Fruit fly (Drosophila melanogaster) whole organism, embryonic: ENCODE measurements around the gene wb.
A peak's percentile ranks its signal among the peaks of the same experiment; 100 is the strongest.

Experiments used
- ATbp ChIP-seq: fragments of 200-800 bp; sonication (Bioruptor generic); optimal IDR thresholded peaks from 2 replicates; lab custom pipeline; 2017; ENCODE audit warnings: missing biosample characterization, mild to moderate bottlenecking, missing genetic modification characterization, missing genetic modification reagents
- Adf1 ChIP-seq: fragments of 200-800 bp; sonication (Bioruptor generic); IDR thresholded peaks from 2 replicates; pipeline ENCODE4 v1.3.6; 2022; ENCODE audit warnings: missing biosample characterization, missing genetic modification characterization
- Antp ChIP-seq: fragments of 200-800 bp; sonication (Bioruptor generic); optimal IDR thresholded peaks from 3 replicates; lab custom pipeline; 2016; ENCODE audit warnings: missing biosample characterization, missing genetic modification characterization
- B-H1 ChIP-seq: fragments of 200-800 bp; sonication (Bioruptor generic); IDR thresholded peaks from 3 replicates; pipeline ENCODE4 v1.3.6; 2022; ENCODE audit warnings: missing biosample characterization, missing genetic modification characterization
- CG1024 ChIP-seq: fragments of 200-800 bp; sonication (Bioruptor generic); IDR thresholded peaks from 2 replicates; pipeline ENCODE4 v1.3.6; 2022; ENCODE audit warnings: missing biosample characterization, missing genetic modification characterization
- CG11247 ChIP-seq: fragments of 200-800 bp; sonication (Bioruptor generic); IDR thresholded peaks from 2 replicates; pipeline ENCODE4 v1.3.6; 2022; ENCODE audit warnings: missing biosample characterization, missing genetic modification characterization
- CG11695 ChIP-seq: fragments of 200-800 bp; sonication (Bioruptor generic); IDR thresholded peaks from 3 replicates; pipeline ENCODE4 v1.3.6; 2022; ENCODE audit warnings: missing biosample characterization, missing genetic modification characterization
- CG12104 ChIP-seq: fragments of 200-800 bp; sonication (Bioruptor generic); optimal IDR thresholded peaks from 3 replicates; lab custom pipeline; 2016; ENCODE audit warnings: missing biosample characterization, missing genetic modification characterization
- CG14441 ChIP-seq: fragments of 200-800 bp; sonication (Bioruptor generic); IDR thresholded peaks from 2 replicates; pipeline ENCODE4 v1.3.6; 2022; ENCODE audit warnings: missing biosample characterization, missing genetic modification characterization
- CG17802 ChIP-seq: fragments of 200-800 bp; sonication (Bioruptor generic); optimal IDR thresholded peaks from 2 replicates; lab custom pipeline; 2018; ENCODE audit warnings: missing biosample characterization, mild to moderate bottlenecking, missing genetic modification characterization, moderate library complexity
- CG18262 ChIP-seq: fragments of 200-800 bp; optimal IDR thresholded peaks from 3 replicates; lab custom pipeline; 2019; ENCODE audit warnings: missing biosample characterization, mild to moderate bottlenecking, missing genetic modification characterization, moderate library complexity
- CG2678 ChIP-seq: fragments of 200-800 bp; sonication (Bioruptor generic); optimal IDR thresholded peaks from 3 replicates; lab custom pipeline; 2019; ENCODE audit warnings: missing biosample characterization, mild to moderate bottlenecking, missing genetic modification characterization, moderate library complexity
- CG30403 ChIP-seq: fragments of 200-800 bp; sonication (Bioruptor generic); optimal IDR thresholded peaks from 3 replicates; lab custom pipeline; 2016; ENCODE audit warnings: missing biosample characterization, missing genetic modification characterization
- CG3065 ChIP-seq: fragments of 200-800 bp; sonication (Bioruptor generic); optimal IDR thresholded peaks from 2 replicates; lab custom pipeline; 2016; ENCODE audit warnings: missing biosample characterization, missing genetic modification characterization
- CG3163 ChIP-seq: fragments of 200-800 bp; sonication (Bioruptor generic); optimal IDR thresholded peaks from 3 replicates; lab custom pipeline; 2016; ENCODE audit warnings: missing biosample characterization, missing genetic modification characterization
- CG32532 ChIP-seq: fragments of 200-800 bp; sonication (Bioruptor generic); IDR thresholded peaks from 2 replicates; pipeline ENCODE4 v1.3.6; 2022; ENCODE audit warnings: missing biosample characterization, missing genetic modification characterization
- CG32767 ChIP-seq: fragments of 200-800 bp; sonication (Bioruptor generic); IDR thresholded peaks from 2 replicates; pipeline ENCODE4 v1.3.6; 2022; ENCODE audit warnings: missing biosample characterization, missing genetic modification characterization
- CG4854 ChIP-seq: fragments of 200-800 bp; sonication (Bioruptor generic); optimal IDR thresholded peaks from 2 replicates; lab custom pipeline; 2016; ENCODE audit warnings: missing biosample characterization, missing genetic modification characterization, inconsistent platforms
- CG7271 ChIP-seq: fragments of 200-800 bp; sonication (Bioruptor generic); optimal IDR thresholded peaks from 2 replicates; lab custom pipeline; 2018; ENCODE audit warnings: missing biosample characterization, mild to moderate bottlenecking, missing genetic modification characterization, moderate library complexity
- CG7357 ChIP-seq: fragments of 200-800 bp; sonication (Bioruptor generic); IDR thresholded peaks from 3 replicates; pipeline ENCODE4 v1.3.6; 2022; ENCODE audit warnings: missing biosample characterization, missing genetic modification characterization
- D19B ChIP-seq: fragments of 200-800 bp; sonication (Bioruptor generic); optimal IDR thresholded peaks from 2 replicates; lab custom pipeline; 2017; ENCODE audit warnings: missing biosample characterization, mild to moderate bottlenecking, missing genetic modification characterization
- Elba2 ChIP-seq: fragments of 200-800 bp; sonication (Bioruptor generic); optimal IDR thresholded peaks from 3 replicates; lab custom pipeline; 2016; ENCODE audit warnings: missing biosample characterization, missing genetic modification characterization
- Jarid2 ChIP-seq: fragments of 200-800 bp; sonication (Bioruptor generic); optimal IDR thresholded peaks from 3 replicates; lab custom pipeline; 2017; ENCODE audit warnings: mild to moderate bottlenecking, missing biosample characterization, missing genetic modification reagents, missing genetic modification characterization
- MTF-1 ChIP-seq: fragments of 200-800 bp; sonication (Bioruptor generic); optimal IDR thresholded peaks from 2 replicates; lab custom pipeline; 2018; ENCODE audit warnings: missing biosample characterization, mild to moderate bottlenecking, missing genetic modification characterization, borderline replicate concordance
- NFAT ChIP-seq: fragments of 200-800 bp; sonication (Bioruptor generic); IDR thresholded peaks from 2 replicates; pipeline ENCODE4 v1.3.6; 2022; ENCODE audit warnings: missing biosample characterization, missing genetic modification characterization
- Scr ChIP-seq: fragments of 200-800 bp; sonication (Bioruptor generic); IDR thresholded peaks from 2 replicates; pipeline ENCODE4 v1.3.6; 2022; ENCODE audit warnings: missing biosample characterization, missing genetic modification characterization; ENCODE audit not compliant: partially characterized antibody
- Side ChIP-seq: fragments of 200-800 bp; sonication (Bioruptor generic); optimal IDR thresholded peaks from 2 replicates; lab custom pipeline; 2016; ENCODE audit warnings: missing biosample characterization, missing genetic modification characterization
- Trl ChIP-seq, 3 experiments: fragments of >200 bp in 2 of 3; fragments of 200-800 bp in 1 of 3; sonication (Bioruptor generic) in 1 of 3; optimal IDR thresholded peaks; 2 replicates in 1 of 3; 3 replicates in 2 of 3; lab custom pipeline; 2016 to 2017; ENCODE audit warnings: missing biosample characterization in 1 of 3, missing genetic modification characterization in 1 of 3
- Vsx1 ChIP-seq: fragments of 200-800 bp; sonication (Bioruptor generic); optimal IDR thresholded peaks from 2 replicates; lab custom pipeline; 2017; ENCODE audit warnings: missing biosample characterization, mild to moderate bottlenecking, missing genetic modification characterization, missing genetic modification reagents
- Xrp1 ChIP-seq: fragments of 200-800 bp; sonication (Bioruptor generic); IDR thresholded peaks from 2 replicates; pipeline ENCODE4 v1.3.6; 2022; ENCODE audit warnings: missing biosample characterization, missing genetic modification characterization
- ab ChIP-seq: fragments of 200-800 bp; sonication (Bioruptor generic); optimal IDR thresholded peaks from 2 replicates; lab custom pipeline; 2016; ENCODE audit warnings: missing biosample characterization, missing genetic modification characterization
- chinmo ChIP-seq: fragments of 200-800 bp; sonication (Bioruptor generic); IDR thresholded peaks from 4 replicates; pipeline ENCODE4 v1.3.6; 2022; ENCODE audit warnings: missing biosample characterization, missing genetic modification characterization; ENCODE audit not compliant: partially characterized antibody
- ci ChIP-seq: fragments of 200-800 bp; sonication (Bioruptor generic); IDR thresholded peaks from 3 replicates; pipeline ENCODE4 v1.3.6; 2022; ENCODE audit warnings: missing biosample characterization, missing genetic modification characterization
- crp ChIP-seq, 2 experiments: fragments of 200-800 bp; sonication (Bioruptor generic); optimal IDR thresholded peaks; 2 replicates in 1 of 2; 3 replicates in 1 of 2; lab custom pipeline; 2017; ENCODE audit warnings: missing biosample characterization in 2 of 2, missing genetic modification characterization in 2 of 2, mild to moderate bottlenecking in 1 of 2, moderate library complexity in 1 of 2
- danr ChIP-seq: fragments of 200-800 bp; sonication (Bioruptor generic); IDR thresholded peaks from 2 replicates; pipeline ENCODE4 v1.3.6; 2022; ENCODE audit warnings: missing biosample characterization, missing genetic modification characterization
- esg ChIP-seq: fragments of 200-800 bp; sonication (Bioruptor generic); conservative IDR thresholded peaks from 2 replicates; pipeline ENCODE4 v1.3.6; 2022; ENCODE audit warnings: missing biosample characterization, missing genetic modification characterization
- grn ChIP-seq: fragments of 200-800 bp; sonication (Bioruptor generic); optimal IDR thresholded peaks from 3 replicates; lab custom pipeline; 2017; ENCODE audit warnings: missing biosample characterization, missing genetic modification characterization
- gro ChIP-seq: fragments of 200-800 bp; sonication (Bioruptor generic); optimal IDR thresholded peaks from 2 replicates; lab custom pipeline; 2016; ENCODE audit warnings: missing biosample characterization, missing genetic modification characterization
- gsb-n ChIP-seq: fragments of 200-800 bp; sonication (Bioruptor generic); optimal IDR thresholded peaks from 3 replicates; lab custom pipeline; 2018; ENCODE audit warnings: missing biosample characterization, mild to moderate bottlenecking, missing genetic modification characterization
- gt ChIP-seq: fragments of 200-800 bp; sonication (Bioruptor generic); IDR thresholded peaks from 2 replicates; pipeline ENCODE4 v1.3.6; 2022; ENCODE audit warnings: missing biosample characterization, missing genetic modification characterization
- lmd ChIP-seq: fragments of 200-800 bp; sonication (Bioruptor generic); IDR thresholded peaks from 2 replicates; pipeline ENCODE4 v1.3.6; 2022; ENCODE audit warnings: missing biosample characterization, missing genetic modification characterization
- nmo ChIP-seq: fragments of 200-800 bp; sonication (Bioruptor generic); optimal IDR thresholded peaks from 2 replicates; lab custom pipeline; 2018; ENCODE audit warnings: missing biosample characterization, mild to moderate bottlenecking, missing genetic modification characterization, moderate library complexity
- nom ChIP-seq: fragments of 200-800 bp; sonication (Bioruptor generic); optimal IDR thresholded peaks from 2 replicates; lab custom pipeline; 2017; ENCODE audit warnings: missing biosample characterization, missing genetic modification characterization, mild to moderate bottlenecking, moderate library complexity, missing genetic modification reagents
- sc ChIP-seq, 3 experiments: fragments of >200 bp in 2 of 3; fragments of 200-800 bp in 1 of 3; sonication (Bioruptor generic) in 1 of 3; optimal IDR thresholded peaks; 2 replicates in 2 of 3; 3 replicates in 1 of 3; lab custom pipeline; 2017; ENCODE audit warnings: mild to moderate bottlenecking in 1 of 3, missing biosample characterization in 1 of 3, missing genetic modification characterization in 1 of 3, missing genetic modification reagents in 1 of 3
- slp2 ChIP-seq: fragments of 200-800 bp; sonication (Bioruptor generic); optimal IDR thresholded peaks from 2 replicates; lab custom pipeline; 2016; ENCODE audit warnings: missing biosample characterization, missing genetic modification characterization
- sug ChIP-seq: fragments of 200-800 bp; optimal IDR thresholded peaks from 2 replicates; lab custom pipeline; 2019; ENCODE audit warnings: missing biosample characterization, mild to moderate bottlenecking, missing genetic modification characterization, moderate library complexity
- tna ChIP-seq: fragments of 200-800 bp; sonication (Bioruptor generic); IDR thresholded peaks from 2 replicates; pipeline ENCODE4 v1.3.6; 2022; ENCODE audit warnings: missing biosample characterization, missing genetic modification characterization; ENCODE audit not compliant: partially characterized antibody
- zf30C ChIP-seq: fragments of 200-800 bp; sonication (Bioruptor generic); optimal IDR thresholded peaks from 3 replicates; lab custom pipeline; 2018; ENCODE audit warnings: missing biosample characterization, mild to moderate bottlenecking, missing genetic modification characterization

wb gene

dm6 chr2L:14232709-14233108, 30.1 kb upstream of the wb start (continued):
- TF ChIP-seq zf30C (GFP tag; lab: Kevin White, UChicago) (no peak), Elba2 (GFP tag; lab: Kevin White, UChicago) (no peak), CG4854 (GFP tag; lab: Kevin White, UChicago) (no peak), chinmo (no peak), nmo (GFP tag; lab: Kevin White, UChicago) (no peak), gro (GFP tag; lab: Kevin White, UChicago) (no peak), Jarid2 (no peak), grn (GFP tag; lab: Kevin White, UChicago) (peak; percentile 16), slp2 (no peak), tna (GFP tag; lab: Robert Waterston, UW) (no peak), CG1024 (GFP tag; lab: Robert Waterston, UW) (no peak), CG32532 (GFP tag; lab: Robert Waterston, UW) (no peak), esg (no peak), CG14441 (GFP tag; lab: Robert Waterston, UW) (no peak), sc (optimal IDR thresholded peaks at IDR 0.05; lab: Kevin White, UChicago) (no peak), sc (GFP tag; optimal IDR thresholded peaks at IDR 0.05; lab: Kevin White, UChicago) (no peak), CG17802 (tag; lab: Kevin White, UChicago) (no peak), Trl (optimal IDR thresholded peaks at IDR 0.05; lab: Kevin White, UChicago) (peak in 1 of 2 experiments; percentile 18), Trl (GFP tag; optimal IDR thresholded peaks at IDR 0.05; lab: Kevin White, UChicago) (no peak), CG11695 (GFP tag; lab: Robert Waterston, UW) (no peak), CG3163 (GFP tag; lab: Kevin White, UChicago) (no peak), CG7271 (no peak), nom (GFP tag; lab: Kevin White, UChicago) (no peak), D19B (GFP tag; lab: Kevin White, UChicago) (no peak)

dm6 chr2L:14233896-14234626, 28.8 kb upstream of the wb start, which contains the start of gene Dyrk2:
TSS of gene Dyrk2 (minus strand) at chr2L:14234126.
- TF ChIP-seq Scr (GFP tag; lab: Robert Waterston, UW) (peak; percentile 25; the same call in 1 of the 2 replicates), CG3065 (no peak), CG18262 (peak; percentile 74), gsb-n (tag; lab: Kevin White, UChicago) (peak; percentile 42), crp (GFP tag; optimal IDR thresholded peaks at IDR 0.05; lab: Kevin White, UChicago) (peak in 1 of 2 experiments; percentile 17), danr (GFP tag; lab: Robert Waterston, UW) (no peak), chinmo (peak; percentile 94), ab (GFP tag; lab: Kevin White, UChicago) (no peak), CG11247 (no peak), B-H1 (GFP tag; lab: Robert Waterston, UW) (peak; percentile 24; the same call in 1 of the 3 replicates), CG12104 (peak; percentile 21), ATbp (GFP tag; lab: Kevin White, UChicago) (peak; percentile 24), CG7357 (GFP tag; lab: Robert Waterston, UW) (no peak), ci (GFP tag; lab: Robert Waterston, UW) (peak; percentile 85), sug (peak; percentile 63), CG30403 (peak; percentile 57), Xrp1 (peak; percentile 47; the same call in 1 of the 2 replicates), Vsx1 (peak; percentile 70), CG2678 (peak; percentile 71), Antp (no peak), Side (GFP tag; lab: Kevin White, UChicago) (peak; percentile 19), lmd (GFP tag; lab: Robert Waterston, UW) (no peak), MTF-1 (peak; percentile 62), Adf1 (GFP tag; lab: Robert Waterston, UW) (peak; percentile 18; the same call in 1 of the 2 replicates), CG32767 (GFP tag; lab: Robert Waterston, UW) (0 out of 2 replicates have a peak, but pooled peaks have one; percentile 27), NFAT (no peak; the same call in 1 of the 2 replicates), gt (GFP tag; lab: Robert Waterston, UW) (no peak)
